Worm (Caenorhabditis elegans) whole organism, late embryonic: ENCODE measurements around the gene pigw-1.

Experiments
- K09A11.1 ChIP-seq: sonication (generic microtip); optimal IDR thresholded peaks from 2 replicates; lab custom pipeline; 2017; ENCODE audit warnings: antibody characterized with exemption, mild to moderate bottlenecking, missing genetic modification characterization, missing compliant biosample characterization; ENCODE audit not compliant: insufficient read depth
- ceh-19 ChIP-seq: fragments of 200-800 bp; sonication (Bioruptor generic); optimal IDR thresholded peaks from 2 replicates; lab custom pipeline; 2018; ENCODE audit warnings: mild to moderate bottlenecking, missing genetic modification characterization, missing compliant biosample characterization
- fkh-6 ChIP-seq: sonication (generic microtip); optimal IDR thresholded peaks from 2 replicates; lab custom pipeline; 2016; ENCODE audit warnings: missing genetic modification characterization, missing compliant biosample characterization
- hlh-30 ChIP-seq: sonication (generic microtip); optimal IDR thresholded peaks from 2 replicates; lab custom pipeline; 2017; ENCODE audit warnings: antibody characterized with exemption, missing genetic modification characterization, missing compliant biosample characterization; ENCODE audit not compliant: insufficient read depth
- nhr-11 ChIP-seq: fragments of 150-350 bp; optimal IDR thresholded peaks from 2 replicates; lab custom pipeline; 2014; ENCODE audit warnings: missing biosample characterization, missing genetic modification characterization
- pax-1 ChIP-seq: fragments of 150-350 bp; optimal IDR thresholded peaks from 2 replicates; lab custom pipeline; 2014; ENCODE audit warnings: missing biosample characterization, missing genetic modification characterization
- pqm-1 ChIP-seq: sonication (generic microtip); optimal IDR thresholded peaks from 2 replicates; lab custom pipeline; 2016; ENCODE audit warnings: missing genetic modification characterization, missing compliant biosample characterization
- zip-5 ChIP-seq: sonication (generic microtip); optimal IDR thresholded peaks from 2 replicates; lab custom pipeline; 2016; ENCODE audit warnings: missing genetic modification characterization, missing compliant biosample characterization

DNA sequence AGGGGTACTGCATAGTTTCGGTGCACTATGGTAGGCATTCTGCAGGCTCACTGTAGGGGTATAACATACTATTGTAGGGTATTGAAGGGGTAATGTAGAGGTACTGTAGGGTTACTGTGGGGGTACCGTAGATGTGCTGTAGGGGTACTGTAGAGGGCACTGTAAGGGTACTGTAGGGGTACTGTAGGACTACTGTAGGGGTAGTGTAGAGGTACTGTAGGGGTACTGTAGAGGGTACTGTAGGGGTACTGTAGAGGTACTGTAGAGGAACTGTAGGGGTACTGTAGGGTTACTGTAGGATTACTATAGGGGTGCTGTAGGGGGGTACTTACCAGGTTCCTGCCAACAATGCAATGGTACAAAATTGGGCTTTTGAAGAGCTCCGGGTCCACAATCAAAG is 54.6 kb downstream of the pigw-1 start:
- TF ChIP-seq fkh-6 (tag; lab: Kevin White, UChicago) (no peak), ceh-19 (no peak), zip-5 (tag; lab: Kevin White, UChicago) (no peak), nhr-11 (no peak), hlh-30 (tag; lab: Kevin White, UChicago) (no peak), K09A11.1 (tag; lab: Kevin White, UChicago) (no peak), pax-1 (tag; lab: Kevin White, UChicago) (no peak), pqm-1 (tag; lab: Kevin White, UChicago) (no peak)
